Fruit fly (Drosophila melanogaster) whole organism, embryonic: ENCODE measurements around the gene drongo.

ENCODE experiments used
- Adf1 ChIP-seq: fragments of 200-800 bp; sonication (Bioruptor generic); IDR thresholded peaks from 2 replicates; pipeline ENCODE4 v1.3.6; 2022; ENCODE audit warnings: missing biosample characterization, missing genetic modification characterization
- Aef1 ChIP-seq: fragments of 200-800 bp; sonication (Bioruptor generic); IDR thresholded peaks from 3 replicates; pipeline ENCODE4 v1.3.6; 2022; ENCODE audit warnings: missing biosample characterization, missing genetic modification characterization
- CG10209 ChIP-seq: fragments of 200-800 bp; sonication (Bioruptor generic); optimal IDR thresholded peaks from 3 replicates; lab custom pipeline; 2017; ENCODE audit warnings: missing biosample characterization, mild to moderate bottlenecking, missing genetic modification characterization, missing genetic modification reagents
- CG1024 ChIP-seq: fragments of 200-800 bp; sonication (Bioruptor generic); IDR thresholded peaks from 2 replicates; pipeline ENCODE4 v1.3.6; 2022; ENCODE audit warnings: missing biosample characterization, missing genetic modification characterization
- CG10431 ChIP-seq: fragments of 200-800 bp; sonication (Bioruptor generic); optimal IDR thresholded peaks from 3 replicates; lab custom pipeline; 2018; ENCODE audit warnings: missing biosample characterization, mild to moderate bottlenecking, missing genetic modification characterization
- CG11504 ChIP-seq: fragments of 200-800 bp; sonication (Bioruptor generic); optimal IDR thresholded peaks from 3 replicates; lab custom pipeline; 2019; ENCODE audit warnings: missing biosample characterization, mild to moderate bottlenecking, missing genetic modification characterization, moderate library complexity
- CG1529 ChIP-seq: fragments of 200-800 bp; sonication (Bioruptor generic); optimal IDR thresholded peaks from 3 replicates; lab custom pipeline; 2018; ENCODE audit warnings: missing biosample characterization, missing genetic modification characterization
- CG1603 ChIP-seq: fragments of 200-800 bp; sonication (Bioruptor generic); optimal IDR thresholded peaks from 2 replicates; lab custom pipeline; 2019; ENCODE audit warnings: missing biosample characterization, mild to moderate bottlenecking, missing genetic modification characterization, moderate library complexity
- CG17568 ChIP-seq: fragments of 200-800 bp; sonication (Bioruptor generic); optimal IDR thresholded peaks from 2 replicates; lab custom pipeline; 2018; ENCODE audit warnings: missing biosample characterization, mild to moderate bottlenecking, missing genetic modification characterization, moderate library complexity
- CG17612 ChIP-seq: fragments of 200-800 bp; sonication (Bioruptor generic); IDR thresholded peaks from 2 replicates; pipeline ENCODE4 v1.3.6; 2022; ENCODE audit warnings: missing biosample characterization, missing genetic modification characterization
- CG17829 ChIP-seq: fragments of 200-800 bp; optimal IDR thresholded peaks from 2 replicates; lab custom pipeline; 2019; ENCODE audit warnings: missing biosample characterization, mild to moderate bottlenecking, missing genetic modification characterization, moderate library complexity
- CG2199 ChIP-seq: fragments of 200-800 bp; sonication (Bioruptor generic); IDR thresholded peaks from 3 replicates; pipeline ENCODE4 v1.3.6; 2022; ENCODE audit warnings: missing biosample characterization, missing genetic modification characterization
- CG30403 ChIP-seq: fragments of 200-800 bp; sonication (Bioruptor generic); optimal IDR thresholded peaks from 3 replicates; lab custom pipeline; 2016; ENCODE audit warnings: missing biosample characterization, missing genetic modification characterization
- CG3065 ChIP-seq: fragments of 200-800 bp; sonication (Bioruptor generic); optimal IDR thresholded peaks from 2 replicates; lab custom pipeline; 2016; ENCODE audit warnings: missing biosample characterization, missing genetic modification characterization
- CG5180 ChIP-seq: fragments of 200-800 bp; sonication (Bioruptor generic); optimal IDR thresholded peaks from 3 replicates; lab custom pipeline; 2017; ENCODE audit warnings: missing biosample characterization, missing genetic modification characterization, mild to moderate bottlenecking, moderate library complexity, missing genetic modification reagents
- CG7556 ChIP-seq: fragments of 200-800 bp; sonication (Bioruptor generic); optimal IDR thresholded peaks from 2 replicates; lab custom pipeline; 2017; ENCODE audit warnings: missing biosample characterization, mild to moderate bottlenecking, missing genetic modification characterization
- CG7745 ChIP-seq: fragments of 200-800 bp; sonication (Bioruptor generic); optimal IDR thresholded peaks from 2 replicates; lab custom pipeline; 2018; ENCODE audit warnings: missing biosample characterization, mild to moderate bottlenecking, missing genetic modification characterization, moderate library complexity
- Dfd ChIP-seq, 2 experiments: fragments of >200 bp; optimal IDR thresholded peaks; 2 replicates each; lab custom pipeline; 2017; ENCODE audit warnings: missing biosample characterization in 2 of 2, missing genetic modification characterization in 2 of 2
- E2f2 ChIP-seq: fragments of 200-800 bp; sonication (Bioruptor generic); IDR thresholded peaks from 2 replicates; pipeline ENCODE4 v1.3.6; 2022; ENCODE audit warnings: missing biosample characterization, missing genetic modification characterization
- Lpt ChIP-seq: fragments of >200 bp; optimal IDR thresholded peaks from 2 replicates; lab custom pipeline; 2018; ENCODE audit warnings: missing biosample characterization, missing genetic modification characterization
- NC2β ChIP-seq: fragments of 200-800 bp; sonication (Bioruptor generic); optimal IDR thresholded peaks from 2 replicates; lab custom pipeline; 2016; ENCODE audit warnings: missing biosample characterization, missing genetic modification characterization
- Neu2 ChIP-seq: fragments of 200-800 bp; sonication (Bioruptor generic); optimal IDR thresholded peaks from 3 replicates; lab custom pipeline; 2016; ENCODE audit warnings: missing biosample characterization, missing genetic modification characterization, borderline replicate concordance
- Sry-δ ChIP-seq: fragments of 200-800 bp; sonication (Bioruptor generic); optimal IDR thresholded peaks from 2 replicates; lab custom pipeline; 2016; ENCODE audit warnings: missing biosample characterization, missing genetic modification characterization
- Tbp ChIP-seq: fragments of >200 bp; optimal IDR thresholded peaks from 2 replicates; lab custom pipeline; 2018; ENCODE audit warnings: missing biosample characterization, missing genetic modification characterization
- YL-1 ChIP-seq: fragments of 200-800 bp; sonication (Bioruptor generic); optimal IDR thresholded peaks from 3 replicates; lab custom pipeline; 2017; ENCODE audit warnings: missing biosample characterization, mild to moderate bottlenecking, missing genetic modification characterization
- aop ChIP-seq: fragments of 200-800 bp; sonication (Bioruptor generic); IDR thresholded peaks from 2 replicates; pipeline ENCODE4 v1.3.6; 2022; ENCODE audit warnings: missing biosample characterization, missing genetic modification characterization
- ash1 ChIP-seq: fragments of 200-800 bp; sonication (Bioruptor generic); optimal IDR thresholded peaks from 2 replicates; lab custom pipeline; 2018; ENCODE audit warnings: missing biosample characterization, mild to moderate bottlenecking, missing genetic modification characterization
- bsh ChIP-seq, 2 experiments: fragments of 200-800 bp; sonication (Bioruptor generic); optimal IDR thresholded peaks; 2 replicates each; lab custom pipeline; 2017 to 2018; ENCODE audit warnings: mild to moderate bottlenecking in 2 of 2, missing biosample characterization in 2 of 2, missing genetic modification characterization in 2 of 2, moderate library complexity in 1 of 2
- btn ChIP-seq: fragments of 200-800 bp; sonication (Bioruptor generic); optimal IDR thresholded peaks from 2 replicates; lab custom pipeline; 2016; ENCODE audit warnings: missing biosample characterization, missing genetic modification characterization
- caup ChIP-seq: fragments of 200-800 bp; sonication (Bioruptor generic); optimal IDR thresholded peaks from 3 replicates; lab custom pipeline; 2017; ENCODE audit warnings: missing biosample characterization, mild to moderate bottlenecking, missing genetic modification characterization, moderate library complexity; ENCODE audit not compliant: severe bottlenecking
- chm ChIP-seq: fragments of 200-800 bp; sonication (Bioruptor generic); IDR thresholded peaks from 2 replicates; pipeline ENCODE4 v1.3.6; 2022; ENCODE audit warnings: missing biosample characterization, missing genetic modification characterization
- da ChIP-seq: fragments of 200-800 bp; sonication (Bioruptor generic); optimal IDR thresholded peaks from 2 replicates; lab custom pipeline; 2016; ENCODE audit warnings: missing biosample characterization, missing genetic modification characterization
- dpn ChIP-seq, 2 experiments: fragments of 200-800 bp; sonication (Bioruptor generic); optimal IDR thresholded peaks; 3 replicates each; lab custom pipeline; 2016; ENCODE audit warnings: missing biosample characterization in 2 of 2, missing genetic modification characterization in 2 of 2
- exex ChIP-seq: fragments of 200-800 bp; sonication (Bioruptor generic); optimal IDR thresholded peaks from 4 replicates; lab custom pipeline; 2018; ENCODE audit warnings: missing biosample characterization, mild to moderate bottlenecking, missing genetic modification characterization, moderate library complexity
- fd64A ChIP-seq: fragments of 200-800 bp; sonication (Bioruptor generic); optimal IDR thresholded peaks from 3 replicates; lab custom pipeline; 2018; ENCODE audit warnings: missing biosample characterization, mild to moderate bottlenecking, missing genetic modification characterization
- gce ChIP-seq: fragments of 200-800 bp; sonication (Bioruptor generic); IDR thresholded peaks from 3 replicates; pipeline ENCODE4 v1.3.6; 2022; ENCODE audit warnings: missing biosample characterization, missing genetic modification characterization
- grn ChIP-seq: fragments of 200-800 bp; sonication (Bioruptor generic); optimal IDR thresholded peaks from 3 replicates; lab custom pipeline; 2017; ENCODE audit warnings: missing biosample characterization, missing genetic modification characterization
- knrl ChIP-seq: fragments of 200-800 bp; sonication (Bioruptor generic); IDR thresholded peaks from 3 replicates; pipeline ENCODE4 v1.3.6; 2022; ENCODE audit warnings: missing biosample characterization, missing genetic modification characterization; ENCODE audit not compliant: partially characterized antibody
- lbe ChIP-seq: fragments of 200-800 bp; sonication (Bioruptor generic); optimal IDR thresholded peaks from 2 replicates; lab custom pipeline; 2016; ENCODE audit warnings: missing biosample characterization, mild to moderate bottlenecking, missing genetic modification characterization
- nerfin-2 ChIP-seq: fragments of 200-800 bp; sonication (Bioruptor generic); IDR thresholded peaks from 2 replicates; pipeline ENCODE4 v1.3.6; 2022; ENCODE audit warnings: missing biosample characterization, missing genetic modification characterization; ENCODE audit not compliant: partially characterized antibody
- org-1 ChIP-seq: fragments of 200-800 bp; sonication (Bioruptor generic); optimal IDR thresholded peaks from 2 replicates; lab custom pipeline; 2017; ENCODE audit warnings: missing biosample characterization, missing genetic modification characterization
- pho ChIP-seq: fragments of 200-800 bp; sonication (Bioruptor generic); optimal IDR thresholded peaks from 2 replicates; lab custom pipeline; 2016; ENCODE audit warnings: missing biosample characterization, missing genetic modification characterization
- sisA ChIP-seq: fragments of 200-800 bp; sonication (Bioruptor generic); IDR thresholded peaks from 2 replicates; pipeline ENCODE4 v1.3.6; 2022; ENCODE audit warnings: missing biosample characterization, missing genetic modification characterization
- slou ChIP-seq: fragments of 200-800 bp; sonication (Bioruptor generic); optimal IDR thresholded peaks from 3 replicates; lab custom pipeline; 2016; ENCODE audit warnings: missing biosample characterization, missing genetic modification characterization
- sob ChIP-seq: fragments of 200-800 bp; sonication (Bioruptor generic); IDR thresholded peaks from 2 replicates; pipeline ENCODE4 v1.3.6; 2022; ENCODE audit warnings: missing biosample characterization, missing genetic modification characterization
- tap ChIP-seq: fragments of 200-800 bp; optimal IDR thresholded peaks from 3 replicates; lab custom pipeline; 2019; ENCODE audit warnings: missing biosample characterization, mild to moderate bottlenecking, missing genetic modification characterization, moderate library complexity
- trh ChIP-seq: fragments of 200-800 bp; sonication (Bioruptor generic); optimal IDR thresholded peaks from 2 replicates; lab custom pipeline; 2016; ENCODE audit warnings: missing biosample characterization, missing genetic modification characterization
- usp ChIP-seq: fragments of >200 bp; optimal IDR thresholded peaks from 2 replicates; lab custom pipeline; 2017; ENCODE audit warnings: missing biosample characterization, missing genetic modification characterization
- zfh1 ChIP-seq: fragments of 200-800 bp; sonication (Bioruptor generic); IDR thresholded peaks from 3 replicates; pipeline ENCODE4 v1.3.6; 2022; ENCODE audit warnings: missing biosample characterization, missing genetic modification characterization

The drongo gene

DNA sequence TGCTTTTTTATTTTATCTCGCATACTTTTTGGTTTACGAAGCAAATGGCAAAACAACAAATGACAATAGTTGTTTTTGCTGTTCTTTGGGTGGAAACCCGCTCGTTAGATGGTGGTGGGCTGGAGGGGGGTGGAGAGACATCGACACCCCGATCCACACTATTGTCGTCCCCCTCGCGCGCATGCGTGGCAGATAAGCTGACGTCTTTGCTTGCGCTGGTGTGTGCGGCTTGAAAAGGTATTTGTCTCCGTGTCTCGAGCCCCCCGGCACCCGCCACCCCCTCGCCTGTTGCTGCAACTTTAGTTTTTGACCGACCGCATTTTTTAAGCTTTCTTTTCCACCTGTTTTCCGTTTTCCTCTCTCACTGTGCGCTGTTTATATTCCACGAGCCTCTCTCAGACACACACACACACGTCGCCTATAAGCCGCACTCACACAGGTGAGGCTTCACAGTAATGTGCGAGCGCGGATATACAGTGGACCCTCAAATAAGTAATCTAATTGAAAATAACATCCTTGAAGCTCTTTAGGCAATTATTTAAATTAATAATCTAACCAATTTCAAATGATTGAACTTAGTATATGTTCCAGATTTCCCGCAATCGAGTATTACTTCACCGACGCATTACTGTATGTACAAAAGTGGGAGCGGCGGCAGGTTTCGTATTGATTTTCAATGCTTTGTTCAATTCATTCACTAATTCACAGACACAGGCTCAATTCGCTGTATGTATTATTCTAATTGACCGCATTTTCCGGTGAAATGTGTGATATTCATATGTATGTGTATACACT lies 16.3 kb upstream of the drongo start (continued):
- TF ChIP-seq Dfd (GFP tag; optimal IDR thresholded peaks at IDR 0.05; lab: Kevin White, UChicago) (no peak), Tbp (GFP tag; lab: Kevin White, UChicago) (no peak), Lpt (GFP tag; lab: Kevin White, UChicago) (no peak), bsh (GFP tag; optimal IDR thresholded peaks at IDR 0.05; lab: Kevin White, UChicago) (peak; percentile 71 to 92), sob (GFP tag; lab: Robert Waterston, UW) (peak; percentile 95), CG11504 (tag; lab: Kevin White, UChicago) (peak; percentile 93), org-1 (GFP tag; lab: Kevin White, UChicago) (peak; percentile 89), btn (GFP tag; lab: Kevin White, UChicago) (peak; percentile 77), pho (GFP tag; lab: Kevin White, UChicago) (peak; percentile 89), sisA (peak; percentile 95), CG30403 (GFP tag; lab: Kevin White, UChicago) (peak; percentile 94), CG1529 (peak; percentile 85), dpn (GFP tag; optimal IDR thresholded peaks at IDR 0.05; lab: Kevin White, UChicago) (peak; percentile 90 to 93), caup (GFP tag; lab: Kevin White, UChicago) (peak; percentile 93), CG3065 (GFP tag; lab: Kevin White, UChicago) (peak; percentile 62), YL-1 (GFP tag; lab: Kevin White, UChicago) (peak; percentile 70), fd64A (GFP tag; lab: Kevin White, UChicago) (peak; percentile 71), CG2199 (GFP tag; lab: Robert Waterston, UW) (peak; percentile 91; the same call in 2 of the 3 replicates), grn (GFP tag; lab: Kevin White, UChicago) (no peak), lbe (GFP tag; lab: Kevin White, UChicago) (peak; percentile 94), CG17829 (tag; lab: Kevin White, UChicago) (peak; percentile 90), chm (GFP tag; lab: Robert Waterston, UW) (peak; percentile 94), exex (tag; lab: Kevin White, UChicago) (peak; percentile 69), nerfin-2 (no peak), NC2β (GFP tag; lab: Kevin White, UChicago) (peak; percentile 75), CG7745 (tag; lab: Kevin White, UChicago) (no peak), trh (GFP tag; lab: Kevin White, UChicago) (peak; percentile 69), tap (tag; lab: Kevin White, UChicago) (peak; percentile 92), Sry-δ (GFP tag; lab: Kevin White, UChicago) (peak; percentile 37), gce (peak; percentile 92; the same call in 2 of the 3 replicates), CG1024 (GFP tag; lab: Robert Waterston, UW) (peak; percentile 91), CG7556 (GFP tag; lab: Kevin White, UChicago) (peak; percentile 90), Adf1 (peak; percentile 67), zfh1 (peak; percentile 96), CG1603 (tag; lab: Kevin White, UChicago) (peak; percentile 94), da (GFP tag; lab: Kevin White, UChicago) (no peak), slou (peak; percentile 72), Aef1 (GFP tag; lab: Robert Waterston, UW) (peak; percentile 94), usp (GFP tag; lab: Kevin White, UChicago) (no peak), CG17568 (GFP tag; lab: Kevin White, UChicago) (peak; percentile 88), CG10209 (GFP tag; lab: Kevin White, UChicago) (peak; percentile 91), E2f2 (GFP tag; lab: Robert Waterston, UW) (peak; percentile 75), ash1 (GFP tag; lab: Kevin White, UChicago) (peak; percentile 6), aop (GFP tag; lab: Robert Waterston, UW) (peak; percentile 63; the same call in 1 of the 2 replicates), knrl (GFP tag; lab: Robert Waterston, UW) (peak; percentile 46; the same call in 1 of the 3 replicates), CG17612 (GFP tag; lab: Robert Waterston, UW) (peak; percentile 88), CG10431 (GFP tag; lab: Kevin White, UChicago) (peak; percentile 70), CG5180 (GFP tag; lab: Kevin White, UChicago) (peak; percentile 82), Neu2 (GFP tag; lab: Kevin White, UChicago) (peak; percentile 14)
